Worm (Caenorhabditis elegans) whole organism, young adult: ENCODE data around the gene pigs-1.

Experiments
- B0336.3 ChIP-seq: fragments of 200-800 bp; sonication (Bioruptor generic); IDR thresholded peaks from 2 replicates; pipeline ENCODE4 v1.3.6; 2022; ENCODE audit warnings: missing genetic modification characterization, missing compliant biosample characterization
- C17E4.6 ChIP-seq: fragments of 200-800 bp; sonication (Bioruptor generic); IDR thresholded peaks from 2 replicates; pipeline ENCODE4 v1.3.6; 2022; ENCODE audit warnings: missing genetic modification reagents, missing genetic modification characterization, missing compliant biosample characterization
- F37B4.10 ChIP-seq: fragments of 200-800 bp; sonication (Bioruptor generic); IDR thresholded peaks from 2 replicates; pipeline ENCODE4 v1.3.6; 2022; ENCODE audit warnings: missing genetic modification characterization, missing compliant biosample characterization
- F49E8.2 ChIP-seq: sonication (generic microtip); optimal IDR thresholded peaks from 3 replicates; lab custom pipeline; 2017; ENCODE audit warnings: missing genetic modification characterization, mild to moderate bottlenecking, missing compliant biosample characterization, antibody characterized with exemption, moderate library complexity; ENCODE audit not compliant: insufficient read depth
- F52B5.7 ChIP-seq: sonication (generic microtip); optimal IDR thresholded peaks from 2 replicates; lab custom pipeline; 2016; ENCODE audit warnings: mild to moderate bottlenecking, missing genetic modification characterization, missing compliant biosample characterization
- F57A8.1 ChIP-seq: fragments of 200-800 bp; sonication (Bioruptor generic); optimal IDR thresholded peaks from 2 replicates; lab custom pipeline; 2018; ENCODE audit warnings: mild to moderate bottlenecking, missing genetic modification characterization, moderate library complexity, missing compliant biosample characterization
- K12H6.12 ChIP-seq: fragments of 200-800 bp; sonication (Bioruptor generic); optimal IDR thresholded peaks from 2 replicates; lab custom pipeline; 2018; ENCODE audit warnings: mild to moderate bottlenecking, missing genetic modification characterization, missing compliant biosample characterization
- Y67H2A.10 ChIP-seq: fragments of 200-800 bp; sonication (Bioruptor generic); conservative IDR thresholded peaks from 2 replicates; pipeline ENCODE4 v1.3.6; 2022; ENCODE audit warnings: missing genetic modification reagents, missing genetic modification characterization, missing compliant biosample characterization
- Y79H2A.3 ChIP-seq: fragments of 200-800 bp; sonication (Bioruptor generic); conservative IDR thresholded peaks from 2 replicates; pipeline ENCODE4 v1.3.6; 2022; ENCODE audit warnings: missing genetic modification reagents, missing genetic modification characterization, missing compliant biosample characterization
- ama-1 ChIP-seq, 3 experiments: fragments of 150-350 bp in 1 of 3; sonication (generic microtip) in 2 of 3; optimal IDR thresholded peaks; 2 replicates each; lab custom pipeline; 2014 to 2018; ENCODE audit warnings: missing biosample characterization in 2 of 3, missing genetic modification characterization in 2 of 3, missing genetic modification reagents in 2 of 3
- aptf-2 ChIP-seq: fragments of 200-800 bp; sonication (Bioruptor generic); conservative IDR thresholded peaks from 2 replicates; pipeline ENCODE4 v1.3.6; 2022; ENCODE audit warnings: missing genetic modification reagents, missing genetic modification characterization, missing compliant biosample characterization
- atf-7 ChIP-seq: sonication (generic microtip); optimal IDR thresholded peaks from 2 replicates; lab custom pipeline; 2017; ENCODE audit warnings: mild to moderate bottlenecking, missing genetic modification characterization, missing compliant biosample characterization
- attf-3 ChIP-seq: fragments of 200-800 bp; sonication (Bioruptor generic); conservative IDR thresholded peaks from 2 replicates; pipeline ENCODE4 v1.3.6; 2022; ENCODE audit warnings: missing genetic modification reagents, missing genetic modification characterization, missing compliant biosample characterization
- bed-1 ChIP-seq: fragments of 200-800 bp; sonication (Bioruptor generic); IDR thresholded peaks from 2 replicates; pipeline ENCODE4 v1.3.6; 2022; ENCODE audit warnings: missing genetic modification reagents, missing genetic modification characterization, missing compliant biosample characterization
- ceh-40 ChIP-seq: fragments of 200-800 bp; sonication (Bioruptor generic); IDR thresholded peaks from 2 replicates; pipeline ENCODE4 v1.3.6; 2022; ENCODE audit warnings: missing genetic modification characterization, missing compliant biosample characterization
- ceh-79 ChIP-seq: sonication (generic microtip); optimal IDR thresholded peaks from 2 replicates; lab custom pipeline; 2017; ENCODE audit warnings: mild to moderate bottlenecking, missing genetic modification characterization, missing compliant biosample characterization
- dox-1 ChIP-seq: fragments of 200-800 bp; sonication (Bioruptor generic); IDR thresholded peaks from 2 replicates; pipeline ENCODE4 v1.3.6; 2022; ENCODE audit warnings: missing genetic modification reagents, missing genetic modification characterization, missing compliant biosample characterization
- efl-1 ChIP-seq: fragments of 150-350 bp; optimal IDR thresholded peaks from 2 replicates; lab custom pipeline; 2014; ENCODE audit warnings: missing biosample characterization, missing genetic modification reagents, missing genetic modification characterization
- egl-18 ChIP-seq: fragments of 200-800 bp; sonication (Bioruptor generic); IDR thresholded peaks from 2 replicates; pipeline ENCODE4 v1.3.6; 2022; ENCODE audit warnings: missing genetic modification reagents, missing genetic modification characterization, missing compliant biosample characterization
- ekl-4 ChIP-seq: fragments of 200-800 bp; sonication (Bioruptor generic); IDR thresholded peaks from 2 replicates; pipeline ENCODE4 v1.3.6; 2022; ENCODE audit warnings: missing genetic modification reagents, missing genetic modification characterization, missing compliant biosample characterization
- ets-4 ChIP-seq: fragments of 200-800 bp; sonication (Bioruptor generic); optimal IDR thresholded peaks from 2 replicates; lab custom pipeline; 2018; ENCODE audit warnings: mild to moderate bottlenecking, missing genetic modification characterization, missing compliant biosample characterization
- gei-17 ChIP-seq: fragments of 200-800 bp; sonication (Bioruptor generic); optimal IDR thresholded peaks from 2 replicates; lab custom pipeline; 2018; ENCODE audit warnings: mild to moderate bottlenecking, missing genetic modification characterization, missing compliant biosample characterization
- hlh-12 ChIP-seq: sonication (generic microtip); optimal IDR thresholded peaks from 2 replicates; lab custom pipeline; 2016; ENCODE audit warnings: missing genetic modification characterization, missing compliant biosample characterization
- hmg-20 ChIP-seq: fragments of 200-800 bp; sonication (Bioruptor generic); IDR thresholded peaks from 2 replicates; pipeline ENCODE4 v1.3.6; 2022; ENCODE audit warnings: missing genetic modification reagents, missing genetic modification characterization, missing compliant biosample characterization
- lir-1 ChIP-seq: fragments of 200-800 bp; sonication (Bioruptor generic); conservative IDR thresholded peaks from 2 replicates; pipeline ENCODE4 v1.3.6; 2022; ENCODE audit warnings: missing genetic modification reagents, missing genetic modification characterization, missing compliant biosample characterization
- madf-10 ChIP-seq: sonication (generic microtip); optimal IDR thresholded peaks from 2 replicates; lab custom pipeline; 2016; ENCODE audit warnings: mild to moderate bottlenecking, missing genetic modification characterization, missing compliant biosample characterization
- madf-6 ChIP-seq: fragments of 200-800 bp; sonication (Bioruptor generic); IDR thresholded peaks from 2 replicates; pipeline ENCODE4 v1.3.6; 2022; ENCODE audit warnings: missing genetic modification reagents, missing genetic modification characterization, missing compliant biosample characterization
- mcd-1 ChIP-seq: fragments of 200-800 bp; sonication (Bioruptor generic); IDR thresholded peaks from 2 replicates; pipeline ENCODE4 v1.3.6; 2022; ENCODE audit warnings: missing genetic modification reagents, missing genetic modification characterization, missing compliant biosample characterization
- mes-4 ChIP-seq: sonication (generic microtip); optimal IDR thresholded peaks from 2 replicates; lab custom pipeline; 2016; ENCODE audit warnings: missing genotype, missing genetic modification characterization, missing compliant biosample characterization
- mxl-1 ChIP-seq: sonication (generic microtip); optimal IDR thresholded peaks from 2 replicates; lab custom pipeline; 2016; ENCODE audit warnings: missing genetic modification characterization, missing compliant biosample characterization
- nhr-179 ChIP-seq: sonication (generic microtip); optimal IDR thresholded peaks from 2 replicates; lab custom pipeline; 2016; ENCODE audit warnings: mild to moderate bottlenecking, missing genetic modification characterization, missing compliant biosample characterization
- nhr-27 ChIP-seq: fragments of 200-800 bp; sonication (Bioruptor generic); optimal IDR thresholded peaks from 2 replicates; lab custom pipeline; 2018; ENCODE audit warnings: mild to moderate bottlenecking, missing genetic modification characterization, moderate library complexity, missing compliant biosample characterization
- sdz-38 ChIP-seq: sonication (generic microtip); optimal IDR thresholded peaks from 2 replicates; lab custom pipeline; 2016; ENCODE audit warnings: missing genotype, missing genetic modification characterization, missing compliant biosample characterization
- sea-2 ChIP-seq: fragments of 200-800 bp; sonication (Bioruptor generic); IDR thresholded peaks from 2 replicates; pipeline ENCODE4 v1.3.6; 2022; ENCODE audit warnings: missing genetic modification characterization, missing compliant biosample characterization
- snpc-1.1 ChIP-seq: sonication (generic microtip); optimal IDR thresholded peaks from 2 replicates; lab custom pipeline; 2017; ENCODE audit warnings: missing genetic modification characterization, mild to moderate bottlenecking, missing compliant biosample characterization, antibody characterized with exemption, moderate library complexity, missing genotype, missing genetic modification reagents; ENCODE audit not compliant: insufficient read depth
- snpc-1.3 ChIP-seq: sonication (generic microtip); optimal IDR thresholded peaks from 2 replicates; lab custom pipeline; 2017; ENCODE audit warnings: missing genetic modification characterization, mild to moderate bottlenecking, missing compliant biosample characterization, antibody characterized with exemption, moderate library complexity, missing genotype, missing genetic modification reagents; ENCODE audit not compliant: insufficient read depth
- snpc-4 ChIP-seq, 5 experiments: fragments of 150-350 bp in 1 of 5; sonication (generic microtip) in 4 of 5; optimal IDR thresholded peaks; 2 replicates each; lab custom pipeline; 2014 to 2018; ENCODE audit warnings: missing genetic modification characterization in 5 of 5, missing biosample characterization in 3 of 5, antibody characterized with exemption in 2 of 5, mild to moderate bottlenecking in 2 of 5, missing compliant biosample characterization in 2 of 5, missing genotype in 2 of 5, moderate library complexity in 2 of 5, missing genetic modification reagents in 1 of 5
- somi-1 ChIP-seq: fragments of 200-800 bp; sonication (Bioruptor generic); optimal IDR thresholded peaks from 2 replicates; lab custom pipeline; 2018; ENCODE audit warnings: mild to moderate bottlenecking, missing genetic modification characterization, missing compliant biosample characterization
- tbp1 ChIP-seq: fragments of 200-800 bp; sonication (Bioruptor generic); optimal IDR thresholded peaks from 2 replicates; lab custom pipeline; 2018; ENCODE audit warnings: mild to moderate bottlenecking, missing genetic modification characterization, missing compliant biosample characterization
- tlf-1 ChIP-seq: fragments of 200-800 bp; sonication (Bioruptor generic); optimal IDR thresholded peaks from 2 replicates; lab custom pipeline; 2018; ENCODE audit warnings: mild to moderate bottlenecking, missing genetic modification characterization, missing compliant biosample characterization
- unc-130 ChIP-seq: sonication (generic microtip); optimal IDR thresholded peaks from 2 replicates; lab custom pipeline; 2016; ENCODE audit warnings: missing genetic modification reagents, missing genetic modification characterization, missing compliant biosample characterization
- zfh-2 ChIP-seq: fragments of 200-800 bp; sonication (Bioruptor generic); conservative IDR thresholded peaks from 2 replicates; pipeline ENCODE4 v1.3.6; 2022; ENCODE audit warnings: missing genetic modification reagents, missing genetic modification characterization, missing compliant biosample characterization
- ztf-18 ChIP-seq: sonication (generic microtip); optimal IDR thresholded peaks from 2 replicates; lab custom pipeline; 2016; ENCODE audit warnings: missing genotype, mild to moderate bottlenecking, missing genetic modification characterization, missing compliant biosample characterization
- ztf-22 ChIP-seq: fragments of 200-800 bp; sonication (Bioruptor generic); optimal IDR thresholded peaks from 2 replicates; lab custom pipeline; 2018; ENCODE audit warnings: mild to moderate bottlenecking, missing genetic modification characterization, moderate library complexity, missing compliant biosample characterization
- ztf-28 ChIP-seq: fragments of 200-800 bp; sonication (Bioruptor generic); IDR thresholded peaks from 2 replicates; pipeline ENCODE4 v1.3.6; 2022; ENCODE audit warnings: missing genetic modification reagents, missing genetic modification characterization, missing compliant biosample characterization

The pigs-1 gene

DNA sequence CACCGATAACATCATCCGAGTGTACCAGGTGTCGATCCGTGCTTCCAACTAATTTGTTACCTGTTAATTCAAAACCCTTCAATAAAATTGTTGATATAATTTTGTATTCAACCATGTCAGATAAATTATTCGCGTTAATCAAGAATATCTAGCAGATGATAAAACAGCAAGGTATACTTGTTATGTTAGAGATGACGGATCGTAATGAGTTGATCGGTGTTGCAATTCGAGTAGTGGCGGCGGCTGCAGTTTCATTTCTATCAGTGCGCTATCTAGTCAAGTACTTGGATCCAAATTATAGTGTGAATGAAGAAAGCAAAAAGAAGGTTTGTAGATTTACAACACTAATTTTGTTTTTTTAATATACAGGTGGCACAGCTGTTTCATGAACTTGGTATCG lies 28.9 kb upstream of the pigs-1 start, which contains the start of gene mspn-1 (continued):
- peak; percentile 46 for TF ChIP-seq tlf-1 (GFP tag; lab: Kevin White, UChicago)
- TF ChIP-seq hmg-20 (GFP tag; lab: Robert Waterston, UW): no peak
- peak; percentile 54; the same call in 1 of the 2 replicates for TF ChIP-seq madf-6
- TF ChIP-seq C17E4.6 (GFP tag; lab: Robert Waterston, UW): peak; percentile 52; the same call in 1 of the 2 replicates

- TF ChIP-seq zfh-2 (GFP tag; lab: Robert Waterston, UW): no peak
- TF ChIP-seq F37B4.10: no peak
- no peak for TF ChIP-seq hmg-20 (GFP tag; lab: Robert Waterston, UW)
- no peak for TF ChIP-seq ama-1 (optimal IDR thresholded peaks at IDR 0.05; lab: Kevin White, UChicago)
- no peak for TF ChIP-seq ama-1 (GFP tag; optimal IDR thresholded peaks at IDR 0.05; lab: Kevin White, UChicago)
- TF ChIP-seq ztf-22 (GFP tag; lab: Kevin White, UChicago): no peak
- TF ChIP-seq gei-17: no peak
- TF ChIP-seq snpc-4 (GFP tag; optimal IDR thresholded peaks at IDR 0.05; lab: Kevin White, UChicago): peak; percentile 54
- TF ChIP-seq snpc-4 (tag; optimal IDR thresholded peaks at IDR 0.05; lab: Kevin White, UChicago): peak in 2 of 4 experiments; percentile 4 to 30
- TF ChIP-seq aptf-2: no peak
- peak; percentile 23 for TF ChIP-seq efl-1 (GFP tag; lab: Kevin White, UChicago)
- TF ChIP-seq atf-7 (tag; lab: Kevin White, UChicago): no peak
- TF ChIP-seq nhr-27 (tag; lab: Kevin White, UChicago): no peak
- TF ChIP-seq mxl-1 (tag; lab: Kevin White, UChicago): no peak
- TF ChIP-seq sdz-38 (tag; lab: Kevin White, UChicago): no peak
- no peak for TF ChIP-seq F57A8.1 (GFP tag; lab: Kevin White, UChicago)
- TF ChIP-seq ekl-4 (GFP tag; lab: Robert Waterston, UW): no peak
- TF ChIP-seq ceh-40 (GFP tag; lab: Robert Waterston, UW): no peak
- no peak for TF ChIP-seq madf-10
- peak; percentile 1 for TF ChIP-seq F49E8.2 (tag; lab: Kevin White, UChicago)
- TF ChIP-seq unc-130 (GFP tag; lab: Kevin White, UChicago): no peak
- TF ChIP-seq sea-2 (GFP tag; lab: Robert Waterston, UW): no peak
- TF ChIP-seq somi-1: no peak
- TF ChIP-seq ets-4: no peak
- TF ChIP-seq ceh-79 (tag; lab: Kevin White, UChicago): no peak
- no peak for TF ChIP-seq ztf-18 (tag; lab: Kevin White, UChicago)
- no peak for TF ChIP-seq bed-1 (GFP tag; lab: Robert Waterston, UW)
- no peak for TF ChIP-seq K12H6.12 (tag; lab: Kevin White, UChicago)
- no peak for TF ChIP-seq attf-3 (GFP tag; lab: Robert Waterston, UW)
- no peak for TF ChIP-seq snpc-1.3 (tag; lab: Kevin White, UChicago)
- TF ChIP-seq madf-6: peak; percentile 58
- TF ChIP-seq nhr-179 (tag; lab: Kevin White, UChicago): no peak
- TF ChIP-seq F52B5.7 (tag; lab: Kevin White, UChicago): no peak
- TF ChIP-seq dox-1: no peak
- TF ChIP-seq B0336.3 (GFP tag; lab: Robert Waterston, UW): no peak
- no peak for TF ChIP-seq tlf-1 (GFP tag; lab: Kevin White, UChicago)
- TF ChIP-seq tbp1 (GFP tag; lab: Kevin White, UChicago): peak; percentile 28
- TF ChIP-seq snpc-1.1 (tag; lab: Kevin White, UChicago): no peak
- no peak for TF ChIP-seq Y79H2A.3 (GFP tag; lab: Robert Waterston, UW)
- peak; percentile 47; the same call in 1 of the 2 replicates for TF ChIP-seq mcd-1 (GFP tag; lab: Robert Waterston, UW)
- TF ChIP-seq lir-1 (GFP tag; lab: Robert Waterston, UW): no peak
- no peak for TF ChIP-seq mes-4 (tag; lab: Kevin White, UChicago)
- no peak for TF ChIP-seq egl-18
- TF ChIP-seq hlh-12 (tag; lab: Kevin White, UChicago): no peak
- no peak for TF ChIP-seq C17E4.6 (GFP tag; lab: Robert Waterston, UW)
- no peak for TF ChIP-seq ztf-28 (GFP tag; lab: Robert Waterston, UW)
- TF ChIP-seq Y67H2A.10: no peak
Measured at ce11 chrIV:10176252-10176730, 27.5 kb upstream of the pigs-1 start, which contains the start of gene rack-1. Gene rack-1, plus strand, starts transcription at chrIV:10176680.
